Fruit fly (Drosophila melanogaster): ENCODE results near the gene Pfdn6.

Gene Pfdn6

dm6 chr3L:19898547-19899282 is 24.8 kb upstream of the Pfdn6 start (continued):
- TF ChIP-seq Met (GFP tag; optimal IDR thresholded peaks at IDR 0.05): peak; percentile 36
- no peak for TF ChIP-seq Gug (GFP tag; IDR thresholded peaks at IDR 0.05)
- TF ChIP-seq net (GFP tag; optimal IDR thresholded peaks at IDR 0.05): no peak
- peak; percentile 32 for TF ChIP-seq Smox (GFP tag; optimal IDR thresholded peaks at IDR 0.05)
- peak; percentile 70 for TF ChIP-seq CG10631 (GFP tag; optimal IDR thresholded peaks at IDR 0.05)
- TF ChIP-seq lz (GFP tag; optimal IDR thresholded peaks at IDR 0.05): peak; percentile 25
- peak; percentile 16 for TF ChIP-seq cyc (GFP tag; optimal IDR thresholded peaks at IDR 0.05)
- peak; percentile 60 for TF ChIP-seq acj6 (GFP tag; optimal IDR thresholded peaks at IDR 0.05)
- peak; percentile 38 for TF ChIP-seq CG15336 (GFP tag; IDR thresholded peaks at IDR 0.05)
- peak; percentile 12 for TF ChIP-seq Sox15 (GFP tag; optimal IDR thresholded peaks at IDR 0.05)
- peak; percentile 17 for TF ChIP-seq CG11762 (GFP tag; optimal IDR thresholded peaks at IDR 0.05; ENCODE audit: insufficient read depth)
- peak; percentile 1 for TF ChIP-seq CG31627 (GFP tag; optimal IDR thresholded peaks at IDR 0.05)
- TF ChIP-seq CG10669 (GFP tag; optimal IDR thresholded peaks at IDR 0.05): peak; percentile 50
- peak; percentile 55 for TF ChIP-seq CG6276 (GFP tag; optimal IDR thresholded peaks at IDR 0.05)
- TF ChIP-seq spab (GFP tag; optimal IDR thresholded peaks at IDR 0.05): peak; percentile 62
- no peak for TF ChIP-seq CG1621 (tag; optimal IDR thresholded peaks at IDR 0.05)
- TF ChIP-seq vri (GFP tag; optimal IDR thresholded peaks at IDR 0.05): no peak
- peak; percentile 35 for TF ChIP-seq Sox102F (GFP tag; optimal IDR thresholded peaks at IDR 0.05)
- peak; percentile 51 for TF ChIP-seq CG6792 (GFP tag; optimal IDR thresholded peaks at IDR 0.05)
- TF ChIP-seq CG8632 (GFP tag; optimal IDR thresholded peaks at IDR 0.05): peak; percentile 40
- TF ChIP-seq CG3032 (tag; optimal IDR thresholded peaks at IDR 0.05): peak; percentile 39
- TF ChIP-seq CG6808 (GFP tag; optimal IDR thresholded peaks at IDR 0.05): peak; percentile 35

- TF ChIP-seq Hr39 (GFP tag; optimal IDR thresholded peaks at IDR 0.05) (no peak), Gug (GFP tag; IDR thresholded peaks at IDR 0.05) (no peak), Sox102F (GFP tag; optimal IDR thresholded peaks at IDR 0.05) (no peak), Ets21C (GFP tag; optimal IDR thresholded peaks at IDR 0.05) (no peak), CG6276 (GFP tag; optimal IDR thresholded peaks at IDR 0.05) (no peak), Sox15 (GFP tag; optimal IDR thresholded peaks at IDR 0.05) (no peak), CG3919 (GFP tag; optimal IDR thresholded peaks at IDR 0.05) (no peak), CG31627 (GFP tag; optimal IDR thresholded peaks at IDR 0.05) (no peak), CG6808 (GFP tag; optimal IDR thresholded peaks at IDR 0.05) (no peak), fkh (GFP tag; optimal IDR thresholded peaks at IDR 0.05) (peak; percentile 7), Sox14 (GFP tag; optimal IDR thresholded peaks at IDR 0.05) (peak; percentile 73), lz (GFP tag; optimal IDR thresholded peaks at IDR 0.05) (no peak), CG7368 (GFP tag; optimal IDR thresholded peaks at IDR 0.05) (no peak), Met (GFP tag; optimal IDR thresholded peaks at IDR 0.05) (peak; percentile 7), OdsH (GFP tag; optimal IDR thresholded peaks at IDR 0.05) (peak; percentile 15), Hr4 (GFP tag; optimal IDR thresholded peaks at IDR 0.05) (no peak), achi (GFP tag; optimal IDR thresholded peaks at IDR 0.05) (no peak), Lpt (GFP tag; optimal IDR thresholded peaks at IDR 0.05) (no peak), ss (GFP tag; optimal IDR thresholded peaks at IDR 0.05) (peak; percentile 25 to 67), CG9139 (GFP tag; optimal IDR thresholded peaks at IDR 0.05) (no peak), topi (GFP tag; optimal IDR thresholded peaks at IDR 0.05) (no peak), esn (GFP tag; optimal IDR thresholded peaks at IDR 0.05) (no peak), vri (GFP tag; optimal IDR thresholded peaks at IDR 0.05) (peak; percentile 46), CG32006 (GFP tag; optimal IDR thresholded peaks at IDR 0.05) (peak; percentile 32), Hr38 (GFP tag; optimal IDR thresholded peaks at IDR 0.05) (no peak), CG16779 (tag; optimal IDR thresholded peaks at IDR 0.05) (no peak), dsx (GFP tag; optimal IDR thresholded peaks at IDR 0.05; ENCODE audit: poor library complexity, severe bottlenecking) (peak; percentile 38), fd59A (GFP tag; optimal IDR thresholded peaks at IDR 0.05) (no peak), CG10669 (GFP tag; optimal IDR thresholded peaks at IDR 0.05) (no peak), CG10631 (GFP tag; optimal IDR thresholded peaks at IDR 0.05) (peak; percentile 3), Eip78C (GFP tag) (peak; percentile 62), CG8632 (GFP tag; optimal IDR thresholded peaks at IDR 0.05) (no peak), Eip93F (GFP tag; optimal IDR thresholded peaks at IDR 0.05) (no peak), CG11294 (GFP tag; IDR thresholded peaks at IDR 0.05) (no peak), CG11762 (GFP tag; optimal IDR thresholded peaks at IDR 0.05; ENCODE audit: insufficient read depth) (no peak), CG8119 (GFP tag; IDR thresholded peaks at IDR 0.05) (no peak), Smox (GFP tag; optimal IDR thresholded peaks at IDR 0.05) (no peak), dac (GFP tag; optimal IDR thresholded peaks at IDR 0.05) (no peak)
These were observed 24.1 kb upstream of the Pfdn6 start for dm6 chr3L:19899308-19899927.

All from whole organism, prepupa.